Worm (Caenorhabditis elegans) whole organism, L4/young adult: ENCODE data around the gene sri-20.

Experiments
- W03F9.2 ChIP-seq: fragments of 150-350 bp; optimal IDR thresholded peaks from 2 replicates; lab custom pipeline; 2014; ENCODE audit warnings: missing biosample characterization, missing genetic modification characterization
- him-1 ChIP-seq: sonication (generic microtip); optimal IDR thresholded peaks from 2 replicates; lab custom pipeline; 2016; ENCODE audit warnings: missing genotype, missing genetic modification reagents, missing genetic modification characterization, missing compliant biosample characterization

DNA sequence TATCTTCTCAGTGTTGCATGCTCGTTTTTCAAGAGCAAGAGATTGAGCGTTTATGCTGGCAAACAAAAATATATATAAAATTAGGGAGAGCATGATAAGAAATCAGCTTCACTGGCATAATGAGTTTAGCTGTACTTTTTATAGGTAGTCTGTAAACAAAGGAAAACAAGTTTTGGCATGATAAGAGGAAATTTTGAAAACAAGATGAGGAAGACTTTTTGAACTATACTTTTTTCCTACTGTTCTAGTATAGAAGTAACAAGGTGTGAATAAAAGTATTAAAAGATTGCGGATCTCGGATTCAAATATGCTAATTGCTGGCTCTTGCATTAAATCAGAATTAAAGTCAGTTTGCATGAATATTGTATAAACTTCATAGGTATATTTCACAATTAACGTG, 50.6 kb downstream of the sri-20 start, which contains the start of gene F15H10.5:
- TF ChIP-seq him-1 (tag; lab: Kevin White, UChicago) (no peak), W03F9.2 (tag; lab: Kevin White, UChicago) (no peak)
